Fruit fly (Drosophila melanogaster): Measurements from ENCODE around the gene RpL34b.

RpL34b gene

DNA sequence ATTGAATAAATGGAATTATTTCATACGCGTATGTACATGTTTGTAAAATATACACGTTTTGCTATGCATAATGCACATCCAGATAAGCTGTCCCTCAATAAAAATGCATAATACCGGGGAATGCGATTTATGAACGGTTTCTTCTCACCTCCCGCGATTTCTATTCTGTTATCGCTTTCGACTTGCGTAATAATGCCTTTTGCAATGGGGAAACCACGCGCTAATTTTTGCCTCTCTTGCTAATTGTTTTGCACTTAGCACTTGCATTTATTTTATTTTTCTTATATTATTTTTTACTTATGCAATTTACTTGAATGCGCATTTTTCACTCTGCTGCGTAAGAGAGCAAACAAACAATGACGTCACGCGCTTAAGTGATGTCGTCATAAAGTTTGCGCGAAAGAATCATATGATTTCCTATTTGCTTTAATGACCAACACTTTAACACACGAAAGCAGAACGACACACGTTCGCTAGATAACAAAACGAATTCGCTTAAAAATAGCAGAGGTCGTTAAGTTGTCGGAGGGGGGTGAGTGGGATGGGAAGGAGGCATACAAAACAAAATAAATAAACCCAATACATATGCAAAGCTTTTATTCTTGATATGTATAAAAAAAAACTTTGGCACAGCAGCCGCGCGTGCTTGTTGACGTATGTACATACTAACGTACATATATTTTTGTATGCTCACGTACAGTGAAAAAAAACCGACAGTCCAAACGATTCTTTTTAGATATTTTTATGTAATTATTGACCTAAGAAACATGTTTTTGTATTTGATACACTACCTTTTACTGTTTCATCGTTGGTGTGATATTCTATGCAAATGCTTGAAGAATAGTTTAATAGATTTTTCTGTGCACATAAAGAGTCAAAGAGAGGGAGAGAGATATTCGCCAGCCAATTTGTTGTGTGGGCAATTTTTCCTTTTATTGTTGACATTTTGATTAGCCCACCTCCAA is 49.3 kb downstream of the RpL34b start (continued):
- TF ChIP-seq Sox15 (GFP tag; optimal IDR thresholded peaks at IDR 0.05) (peak; percentile 11), CG10669 (GFP tag; optimal IDR thresholded peaks at IDR 0.05) (peak; percentile 65), CG31627 (GFP tag; optimal IDR thresholded peaks at IDR 0.05) (peak; percentile 47), acj6 (GFP tag; optimal IDR thresholded peaks at IDR 0.05) (peak; percentile 73), Lpt (GFP tag; optimal IDR thresholded peaks at IDR 0.05) (peak; percentile 67), vri (GFP tag; optimal IDR thresholded peaks at IDR 0.05) (peak; percentile 92), salr (GFP tag; optimal IDR thresholded peaks at IDR 0.05) (peak in 1 of 2 experiments; percentile 81), spab (GFP tag; optimal IDR thresholded peaks at IDR 0.05) (peak; percentile 50), CG11294 (GFP tag; IDR thresholded peaks at IDR 0.05) (no peak), CG34406 (GFP tag; optimal IDR thresholded peaks at IDR 0.05) (peak; percentile 51), achi (GFP tag; optimal IDR thresholded peaks at IDR 0.05) (peak; percentile 67), CG6854 (GFP tag; optimal IDR thresholded peaks at IDR 0.05) (no peak), CG16779 (tag; optimal IDR thresholded peaks at IDR 0.05) (no peak), CG7368 (GFP tag; optimal IDR thresholded peaks at IDR 0.05) (peak; percentile 51), CG3919 (GFP tag; optimal IDR thresholded peaks at IDR 0.05) (peak; percentile 76), Sox14 (GFP tag; optimal IDR thresholded peaks at IDR 0.05) (peak; percentile 67), esn (GFP tag; optimal IDR thresholded peaks at IDR 0.05) (peak; percentile 52), Hr39 (GFP tag; optimal IDR thresholded peaks at IDR 0.05) (peak; percentile 56), CG10631 (GFP tag; optimal IDR thresholded peaks at IDR 0.05) (peak; percentile 70), Blimp-1 (GFP tag; optimal IDR thresholded peaks at IDR 0.05) (no peak), dac (GFP tag; optimal IDR thresholded peaks at IDR 0.05) (peak; percentile 28)

DNA sequence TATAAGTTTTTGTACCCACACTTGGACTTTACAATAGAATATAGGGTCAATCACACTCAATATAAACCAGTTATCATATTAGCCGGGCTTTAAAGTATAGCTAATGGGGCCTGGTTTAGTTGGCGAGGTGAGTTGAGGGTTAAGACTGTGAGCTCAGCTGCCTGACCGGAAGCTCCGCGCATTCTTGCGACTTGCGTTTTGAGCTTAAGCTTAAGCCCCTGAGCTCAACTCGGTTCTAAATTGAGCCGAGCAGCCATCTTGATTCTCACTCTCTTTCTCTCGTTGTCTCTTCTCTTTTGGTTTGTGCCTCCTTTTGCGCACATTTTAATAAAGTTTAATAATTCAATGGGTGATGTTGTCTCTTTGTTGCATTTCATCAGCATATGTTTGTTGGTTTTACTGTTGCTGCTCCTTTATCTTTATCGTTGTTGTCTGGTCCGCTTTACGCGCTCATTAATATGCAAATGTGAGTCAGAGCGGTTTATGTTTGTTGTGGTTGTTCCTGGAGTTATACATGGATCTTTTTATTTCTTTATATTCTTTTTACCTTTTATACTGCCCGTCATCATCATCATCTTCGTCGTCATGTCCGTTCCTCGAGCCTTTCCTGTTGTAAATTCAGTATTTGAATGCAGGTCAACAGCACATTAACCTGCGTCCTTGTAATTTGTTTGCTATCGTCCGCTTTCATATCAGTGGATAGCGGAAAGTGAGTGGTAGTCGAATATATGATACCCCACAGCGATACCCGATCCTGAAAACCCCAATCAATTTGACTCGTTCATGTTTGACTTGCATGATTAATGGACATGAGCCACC is 50.3 kb downstream of the RpL34b start:
- TF ChIP-seq Sox14 (GFP tag; optimal IDR thresholded peaks at IDR 0.05), result no peak
- TF ChIP-seq fd59A (GFP tag; optimal IDR thresholded peaks at IDR 0.05), result no peak
- no peak for TF ChIP-seq Smox (GFP tag; optimal IDR thresholded peaks at IDR 0.05)
- 0 out of 3 replicates have a peak, but pooled peaks have one; percentile 26 for TF ChIP-seq CG6163 (GFP tag; IDR thresholded peaks at IDR 0.05)
- TF ChIP-seq lz (GFP tag; optimal IDR thresholded peaks at IDR 0.05), result no peak
- no peak for TF ChIP-seq Eip75B (GFP tag; optimal IDR thresholded peaks at IDR 0.05)
- no peak for TF ChIP-seq CG3032 (tag; optimal IDR thresholded peaks at IDR 0.05)
- TF ChIP-seq ss (GFP tag; optimal IDR thresholded peaks at IDR 0.05), result peak in 1 of 2 experiments; percentile 16
- TF ChIP-seq CG34406 (GFP tag; optimal IDR thresholded peaks at IDR 0.05), result no peak
- TF ChIP-seq Hr39 (GFP tag; optimal IDR thresholded peaks at IDR 0.05), result no peak
- no peak for TF ChIP-seq CG10631 (GFP tag; optimal IDR thresholded peaks at IDR 0.05)
- no peak for TF ChIP-seq spab (GFP tag; optimal IDR thresholded peaks at IDR 0.05)
- no peak for TF ChIP-seq CG15336 (GFP tag; IDR thresholded peaks at IDR 0.05)
- TF ChIP-seq CG11294 (GFP tag; IDR thresholded peaks at IDR 0.05), result no peak
- no peak for TF ChIP-seq achi (GFP tag; optimal IDR thresholded peaks at IDR 0.05)
- TF ChIP-seq CG8319 (GFP tag; optimal IDR thresholded peaks at IDR 0.05), result no peak
- no peak for TF ChIP-seq CG11902 (GFP tag; optimal IDR thresholded peaks at IDR 0.05)
- no peak for TF ChIP-seq Blimp-1 (GFP tag; optimal IDR thresholded peaks at IDR 0.05)
- no peak for TF ChIP-seq CG6276 (GFP tag; optimal IDR thresholded peaks at IDR 0.05)
- TF ChIP-seq CG3919 (GFP tag; optimal IDR thresholded peaks at IDR 0.05), result peak; percentile 11
- peak; percentile 42 for TF ChIP-seq Eip78C (GFP tag)
- TF ChIP-seq vri (GFP tag; optimal IDR thresholded peaks at IDR 0.05), result no peak
- TF ChIP-seq eg (GFP tag; IDR thresholded peaks at IDR 0.05), result no peak
- TF ChIP-seq Sox102F (GFP tag; optimal IDR thresholded peaks at IDR 0.05), result peak; percentile 6
- TF ChIP-seq Hr4 (GFP tag; optimal IDR thresholded peaks at IDR 0.05), result no peak
- TF ChIP-seq Ets96B (tag; optimal IDR thresholded peaks at IDR 0.05), result no peak
- no peak for TF ChIP-seq Lpt (GFP tag; optimal IDR thresholded peaks at IDR 0.05)
- TF ChIP-seq fd85E (GFP tag; optimal IDR thresholded peaks at IDR 0.05), result peak; percentile 7
- peak; percentile 83 for TF ChIP-seq dsx (GFP tag; optimal IDR thresholded peaks at IDR 0.05; ENCODE audit: poor library complexity, severe bottlenecking)
- TF ChIP-seq CG6808 (GFP tag; optimal IDR thresholded peaks at IDR 0.05), result no peak
- TF ChIP-seq CG31627 (GFP tag; optimal IDR thresholded peaks at IDR 0.05), result no peak
- TF ChIP-seq svp (GFP tag), result peak; percentile 77
- no peak for TF ChIP-seq topi (GFP tag; optimal IDR thresholded peaks at IDR 0.05)
- peak; percentile 39 for TF ChIP-seq CG6854 (GFP tag; optimal IDR thresholded peaks at IDR 0.05)
- TF ChIP-seq CG9139 (GFP tag; optimal IDR thresholded peaks at IDR 0.05), result no peak
